Worm (Caenorhabditis elegans) whole organism, L2 larva: ENCODE results near the gene zig-12.

Experiments
- F13H6.1 ChIP-seq: sonication (generic microtip); optimal IDR thresholded peaks from 2 replicates; lab custom pipeline; 2016; ENCODE audit warnings: missing genetic modification characterization, missing compliant biosample characterization
- dmd-4 ChIP-seq: sonication (generic microtip); optimal IDR thresholded peaks from 2 replicates; lab custom pipeline; 2017; ENCODE audit warnings: missing biosample characterization, missing genetic modification characterization
- lin-13 ChIP-seq: fragments of 150-350 bp; optimal IDR thresholded peaks from 2 replicates; lab custom pipeline; 2014; ENCODE audit warnings: missing biosample characterization, missing genetic modification reagents, missing genetic modification characterization
- unc-39 ChIP-seq: fragments of 150-350 bp; optimal IDR thresholded peaks from 2 replicates; lab custom pipeline; 2014; ENCODE audit warnings: missing biosample characterization, missing genetic modification characterization
- ztf-4 ChIP-seq: fragments of 150-350 bp; optimal IDR thresholded peaks from 2 replicates; lab custom pipeline; 2014; ENCODE audit warnings: missing biosample characterization, missing genetic modification characterization

DNA sequence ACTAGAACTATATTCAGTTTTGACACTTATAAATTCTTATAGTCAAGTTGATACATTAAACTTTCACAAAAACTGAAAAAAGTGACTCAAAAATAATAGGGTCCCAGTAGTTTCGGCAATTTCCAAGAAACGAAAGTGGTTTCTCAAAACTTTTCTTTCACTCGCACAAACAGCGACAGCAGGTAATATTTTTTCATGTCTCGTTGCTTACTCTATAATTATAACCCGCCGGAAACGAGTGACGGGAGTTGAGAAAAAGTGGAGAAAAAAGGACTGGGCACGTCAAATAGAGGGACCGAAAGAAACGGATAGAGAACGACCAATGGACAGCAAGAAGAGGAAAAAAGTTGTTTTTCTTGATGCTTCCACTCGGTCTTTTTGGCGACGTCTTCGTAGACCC, 36.2 kb downstream of the zig-12 start:
- TF ChIP-seq F13H6.1 (tag; lab: Kevin White, UChicago) (no peak), lin-13 (GFP tag; lab: Kevin White, UChicago) (no peak), unc-39 (tag; lab: Kevin White, UChicago) (no peak), dmd-4 (tag; lab: Kevin White, UChicago) (no peak), ztf-4 (tag; lab: Kevin White, UChicago) (no peak)
